Worm (Caenorhabditis elegans) whole organism, L1 larva: Measurements from ENCODE around the gene tag-234.

Experiments
- C16A3.4 ChIP-seq: fragments of 150-350 bp; optimal IDR thresholded peaks from 2 replicates; lab custom pipeline; 2014; ENCODE audit warnings: missing biosample characterization, missing genetic modification characterization
- Y116A8C.19 ChIP-seq: sonication (generic microtip); optimal IDR thresholded peaks from 2 replicates; lab custom pipeline; 2016; ENCODE audit warnings: missing compliant biosample characterization, missing genetic modification characterization, borderline replicate concordance
- blmp-1 ChIP-seq: fragments of 150-350 bp; optimal IDR thresholded peaks from 2 replicates; lab custom pipeline; 2014; ENCODE audit warnings: missing biosample characterization, missing genetic modification characterization
- ceh-8 ChIP-seq: fragments of 200-800 bp; sonication (Bioruptor generic); optimal IDR thresholded peaks from 2 replicates; lab custom pipeline; 2018; ENCODE audit warnings: mild to moderate bottlenecking, missing genetic modification characterization, moderate library complexity, missing compliant biosample characterization
- ceh-82 ChIP-seq, 3 experiments: fragments of 150-350 bp in 1 of 3; sonication (generic microtip) in 2 of 3; optimal IDR thresholded peaks; 2 replicates each; lab custom pipeline; 2014 to 2017; ENCODE audit warnings: missing biosample characterization in 3 of 3, missing genetic modification characterization in 3 of 3
- ceh-88 ChIP-seq: fragments of 200-800 bp; sonication (Bioruptor generic); IDR thresholded peaks from 2 replicates; pipeline ENCODE4 v1.3.6; 2022; ENCODE audit warnings: missing genetic modification characterization, missing compliant biosample characterization
- ceh-90 ChIP-seq: sonication (generic microtip); optimal IDR thresholded peaks from 2 replicates; lab custom pipeline; 2016; ENCODE audit warnings: missing genetic modification characterization, missing compliant biosample characterization
- dpl-1 ChIP-seq, 3 experiments: fragments of 150-350 bp in 2 of 3; sonication (generic microtip) in 1 of 3; optimal IDR thresholded peaks; 2 replicates each; lab custom pipeline; 2014 to 2017; ENCODE audit warnings: missing biosample characterization in 3 of 3, missing genetic modification characterization in 3 of 3, missing genetic modification reagents in 3 of 3
- dsc-1 ChIP-seq: sonication (generic microtip); optimal IDR thresholded peaks from 2 replicates; lab custom pipeline; 2016; ENCODE audit warnings: mild to moderate bottlenecking, missing genetic modification characterization, missing compliant biosample characterization
- efl-1 ChIP-seq, 4 experiments: fragments of 150-350 bp; optimal IDR thresholded peaks in 3 of 4; peaks in 1 of 4; 1 replicate in 1 of 4; 2 replicates in 3 of 4; lab custom pipeline; 2014; ENCODE audit warnings: missing biosample characterization in 2 of 4, missing genetic modification characterization in 2 of 4, missing genetic modification reagents in 2 of 4
- efl-3 ChIP-seq: fragments of 200-800 bp; sonication (Bioruptor generic); optimal IDR thresholded peaks from 2 replicates; lab custom pipeline; 2018; ENCODE audit warnings: mild to moderate bottlenecking, missing genetic modification characterization, missing compliant biosample characterization
- egl-13 ChIP-seq: sonication (generic microtip); optimal IDR thresholded peaks from 2 replicates; lab custom pipeline; 2016; ENCODE audit warnings: missing genotype, missing genetic modification reagents, missing genetic modification characterization, missing compliant biosample characterization
- egl-27 ChIP-seq, 2 experiments: fragments of 150-350 bp in 1 of 2; sonication (generic microtip); optimal IDR thresholded peaks; 3 replicates each; lab custom pipeline; 2017 to 2018; ENCODE audit warnings: missing biosample characterization in 2 of 2, missing genetic modification characterization in 2 of 2, missing genetic modification reagents in 2 of 2
- fos-1 ChIP-seq: fragments of 150-350 bp; optimal IDR thresholded peaks from 2 replicates; lab custom pipeline; 2014; ENCODE audit warnings: missing biosample characterization, missing genetic modification characterization
- grh-1 ChIP-seq: fragments of 200-800 bp; sonication (Bioruptor generic); IDR thresholded peaks from 2 replicates; pipeline ENCODE4 v1.3.6; 2022; ENCODE audit warnings: missing genetic modification reagents, missing genetic modification characterization, missing compliant biosample characterization
- hpl-2 ChIP-seq: fragments of 150-350 bp; optimal IDR thresholded peaks from 2 replicates; lab custom pipeline; 2014; ENCODE audit warnings: missing biosample characterization, missing genetic modification reagents, missing genetic modification characterization
- jun-1 ChIP-seq: fragments of 150-350 bp; optimal IDR thresholded peaks from 2 replicates; lab custom pipeline; 2014; ENCODE audit warnings: missing biosample characterization, missing genetic modification reagents, missing genetic modification characterization
- lin-14 ChIP-seq: fragments of 200-800 bp; sonication (Bioruptor generic); optimal IDR thresholded peaks from 2 replicates; lab custom pipeline; 2018; ENCODE audit warnings: mild to moderate bottlenecking, missing genetic modification characterization, moderate library complexity, missing compliant biosample characterization
- lsy-2 ChIP-seq, 2 experiments: fragments of 150-350 bp; optimal IDR thresholded peaks; 2 replicates each; lab custom pipeline; 2014; ENCODE audit warnings: missing biosample characterization in 2 of 2, missing genetic modification characterization in 2 of 2
- mdl-1 ChIP-seq, 2 experiments: fragments of 150-350 bp; optimal IDR thresholded peaks; 2 replicates each; lab custom pipeline; 2014 to 2017; ENCODE audit warnings: missing biosample characterization in 2 of 2, missing genetic modification characterization in 2 of 2, inconsistent platforms in 1 of 2
- nhr-19 ChIP-seq: fragments of 200-800 bp; sonication (Bioruptor generic); conservative IDR thresholded peaks from 2 replicates; pipeline ENCODE4 v1.3.6; 2022; ENCODE audit warnings: missing genetic modification characterization, missing compliant biosample characterization
- nhr-237 ChIP-seq: fragments of 150-350 bp; optimal IDR thresholded peaks from 2 replicates; lab custom pipeline; 2014; ENCODE audit warnings: missing biosample characterization, missing genetic modification characterization
- nhr-47 ChIP-seq: sonication (generic microtip); optimal IDR thresholded peaks from 2 replicates; lab custom pipeline; 2016; ENCODE audit warnings: mild to moderate bottlenecking, missing genetic modification characterization, moderate library complexity, missing compliant biosample characterization
- nhr-71 ChIP-seq: sonication (generic microtip); optimal IDR thresholded peaks from 2 replicates; lab custom pipeline; 2016; ENCODE audit warnings: mild to moderate bottlenecking, missing genetic modification characterization, moderate library complexity, missing compliant biosample characterization
- nhr-85 ChIP-seq: sonication (generic microtip); peaks from one replicate; lab custom pipeline; 2016; ENCODE audit warnings: missing genetic modification characterization, inconsistent platforms, missing compliant biosample characterization
- pqm-1 ChIP-seq: sonication (generic microtip); optimal IDR thresholded peaks from 3 replicates; lab custom pipeline; 2017; ENCODE audit warnings: missing biosample characterization, missing genetic modification characterization
- rnt-1 ChIP-seq: sonication (generic microtip); optimal IDR thresholded peaks from 2 replicates; lab custom pipeline; 2016; ENCODE audit warnings: mild to moderate bottlenecking, missing genetic modification characterization, moderate library complexity, missing compliant biosample characterization
- sox-4 ChIP-seq: sonication (generic microtip); optimal IDR thresholded peaks from 2 replicates; lab custom pipeline; 2016; ENCODE audit warnings: missing genetic modification characterization, missing compliant biosample characterization
- swsn-7 ChIP-seq: sonication (generic microtip); optimal IDR thresholded peaks from 2 replicates; lab custom pipeline; 2016; ENCODE audit warnings: missing genetic modification characterization, missing compliant biosample characterization
- unc-30 ChIP-seq: sonication (generic microtip); optimal IDR thresholded peaks from 2 replicates; lab custom pipeline; 2017; ENCODE audit warnings: missing biosample characterization, missing genetic modification characterization
- ztf-11 ChIP-seq, 2 experiments: sonication (generic microtip); optimal IDR thresholded peaks; 2 replicates each; lab custom pipeline; 2016 to 2017; ENCODE audit warnings: missing genetic modification characterization in 2 of 2, missing biosample characterization in 1 of 2, missing compliant biosample characterization in 1 of 2
- ztf-4 ChIP-seq: fragments of 150-350 bp; optimal IDR thresholded peaks from 2 replicates; lab custom pipeline; 2014; ENCODE audit warnings: missing biosample characterization, missing genetic modification characterization

Gene tag-234

ce11 chrII:5896512-5896911, 32.5 kb downstream of the tag-234 start (continued):
- TF ChIP-seq mdl-1 (tag; optimal IDR thresholded peaks at IDR 0.05; lab: Kevin White, UChicago) = no peak
- no peak for TF ChIP-seq blmp-1
- TF ChIP-seq efl-3 (GFP tag; lab: Kevin White, UChicago) = no peak
- TF ChIP-seq unc-30 (tag; lab: Kevin White, UChicago) = no peak
- TF ChIP-seq ceh-8 (GFP tag; lab: Kevin White, UChicago) = peak; percentile 35
- no peak for TF ChIP-seq lsy-2 (tag; optimal IDR thresholded peaks at IDR 0.05; lab: Kevin White, UChicago)
- no peak for TF ChIP-seq grh-1 (GFP tag; lab: Robert Waterston, UW)
- TF ChIP-seq efl-1 (optimal IDR thresholded peaks at IDR 0.05; lab: Kevin White, UChicago) = no peak
- TF ChIP-seq efl-1 (GFP tag; optimal IDR thresholded peaks at IDR 0.05 in 1 of 2; lab: Kevin White, UChicago) = no peak
- TF ChIP-seq hpl-2 (GFP tag; lab: Kevin White, UChicago) = no peak
- no peak for TF ChIP-seq dsc-1
- TF ChIP-seq swsn-7 = peak; percentile 9
- no peak for TF ChIP-seq Y116A8C.19 (tag; lab: Kevin White, UChicago)
- TF ChIP-seq fos-1 (tag; lab: Kevin White, UChicago) = no peak
- TF ChIP-seq ceh-88 (GFP tag; lab: Robert Waterston, UW) = no peak
- TF ChIP-seq dpl-1 (GFP tag; optimal IDR thresholded peaks at IDR 0.05; lab: Kevin White, UChicago) = no peak
- no peak for TF ChIP-seq egl-13
- peak; percentile 64 for TF ChIP-seq nhr-71 (tag; lab: Kevin White, UChicago)

ce11 chrII:5899080-5899479, 35.1 kb downstream of the tag-234 start:
- TF ChIP-seq egl-13 (no peak), blmp-1 (peak; percentile 100)

ce11 chrII:5899865-5900486, 36.0 kb downstream of the tag-234 start:
- no peak for TF ChIP-seq pqm-1 (tag; lab: Kevin White, UChicago)
- peak; percentile 55 for TF ChIP-seq blmp-1
- no peak for TF ChIP-seq Y116A8C.19 (tag; lab: Kevin White, UChicago)
- no peak for TF ChIP-seq nhr-85 (tag; lab: Kevin White, UChicago)
- no peak for TF ChIP-seq nhr-19 (GFP tag; lab: Robert Waterston, UW)

ce11 chrII:5901407-5902026, 37.5 kb downstream of the tag-234 start:
- TF ChIP-seq sox-4 (tag; lab: Kevin White, UChicago) (no peak), C16A3.4 (tag; lab: Kevin White, UChicago) (no peak), lin-14 (GFP tag; lab: Kevin White, UChicago) (peak; percentile 21), ceh-82 (tag; optimal IDR thresholded peaks at IDR 0.05; lab: Kevin White, UChicago) (peak in 1 of 3 experiments; percentile 7), egl-27 (tag; optimal IDR thresholded peaks at IDR 0.05; lab: Kevin White, UChicago) (no peak), ztf-4 (tag; lab: Kevin White, UChicago) (peak; percentile 58), nhr-47 (peak; percentile 12), swsn-7 (peak; percentile 2), ceh-8 (GFP tag; lab: Kevin White, UChicago) (peak; percentile 68), nhr-237 (tag; lab: Kevin White, UChicago) (no peak), grh-1 (GFP tag; lab: Robert Waterston, UW) (no peak), rnt-1 (tag; lab: Kevin White, UChicago) (peak; percentile 20), blmp-1 (peak; percentile 66), ztf-11 (tag; optimal IDR thresholded peaks at IDR 0.05; lab: Kevin White, UChicago) (peak in 1 of 2 experiments; percentile 12), ceh-90 (no peak), jun-1 (tag; lab: Kevin White, UChicago) (peak; percentile 23), efl-3 (GFP tag; lab: Kevin White, UChicago) (no peak), efl-1 (optimal IDR thresholded peaks at IDR 0.05; lab: Kevin White, UChicago) (no peak), efl-1 (GFP tag; optimal IDR thresholded peaks at IDR 0.05 in 1 of 2; lab: Kevin White, UChicago) (peak in 1 of 2 experiments; percentile 71)
- TF ChIP-seq, all 84 proteins: peak for 11
